In the genomic region with DNA sequence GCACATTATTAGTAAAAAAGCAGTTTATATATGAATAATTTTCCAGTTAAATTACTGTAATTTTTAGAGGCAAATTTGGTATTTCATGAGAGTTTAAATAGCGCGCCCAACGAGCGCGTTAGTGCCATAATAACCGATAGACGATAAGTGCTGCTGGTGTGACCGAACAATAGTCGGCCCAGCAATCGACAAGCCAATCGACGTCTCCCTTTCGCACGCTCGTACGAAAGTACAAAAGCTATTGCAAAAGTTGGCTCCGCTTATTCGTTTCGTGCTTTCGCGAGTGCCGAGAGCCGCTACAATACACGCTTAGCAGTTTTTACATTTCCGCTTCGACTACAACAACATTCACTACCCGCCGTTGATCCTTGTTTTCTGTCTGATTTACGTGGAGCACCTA, we compare ENCODE assay signal across 3 fruit fly cellular contexts.
TF ChIP-seq lines count a peak whose summit lies in the region.

Gene Trxr1 (plus strand): TSS at position 231 of the 400 bp plus-strand sequence.

TF ChIP-seq in whole organism, adult, 20 proteins besides CTCF, POLR2A, EP300 and RAD21 (continued from another document):
- TF ChIP-seq CG7101 (tag; optimal IDR thresholded peaks at IDR 0.05; lab: Kevin White, UChicago) (peak; percentile 24), CG5204 (GFP tag; optimal IDR thresholded peaks at IDR 0.05; lab: Kevin White, UChicago) (no peak), CG33017 (tag; optimal IDR thresholded peaks at IDR 0.05; lab: Kevin White, UChicago) (peak; percentile 20)

TF ChIP-seq in whole organism, embryonic, 481 proteins besides CTCF, POLR2A, EP300 and RAD21 (continued from another document and continues in another):
- no peak for TF ChIP-seq CG8281 (tag; optimal IDR thresholded peaks at IDR 0.05; lab: Kevin White, UChicago)
- no peak for TF ChIP-seq B-H1 (GFP tag; IDR thresholded peaks at IDR 0.05; lab: Robert Waterston, UW)
- TF ChIP-seq danr (GFP tag; IDR thresholded peaks at IDR 0.05; lab: Robert Waterston, UW), result no peak
- TF ChIP-seq CG10274 (GFP tag; optimal IDR thresholded peaks at IDR 0.05; lab: Kevin White, UChicago), result no peak
- peak; percentile 22 for TF ChIP-seq CG13894 (tag; optimal IDR thresholded peaks at IDR 0.05; lab: Kevin White, UChicago)
- TF ChIP-seq HLHmδ (GFP tag; optimal IDR thresholded peaks at IDR 0.05; lab: Kevin White, UChicago), result no peak
- TF ChIP-seq CG7839 (tag; optimal IDR thresholded peaks at IDR 0.05; lab: Kevin White, UChicago), result no peak
- no peak for TF ChIP-seq Tbp (GFP tag; optimal IDR thresholded peaks at IDR 0.05; lab: Kevin White, UChicago)
- TF ChIP-seq fd102C (GFP tag; optimal IDR thresholded peaks at IDR 0.05; lab: Kevin White, UChicago), result no peak
- TF ChIP-seq CG32532 (GFP tag; IDR thresholded peaks at IDR 0.05; lab: Robert Waterston, UW), result peak; percentile 19; the same call in 1 of the 2 replicates
- no peak for TF ChIP-seq CG18262 (tag; optimal IDR thresholded peaks at IDR 0.05; lab: Kevin White, UChicago)
- no peak for TF ChIP-seq run (tag; optimal IDR thresholded peaks at IDR 0.05; lab: Kevin White, UChicago)
- TF ChIP-seq stwl (tag; optimal IDR thresholded peaks at IDR 0.05; lab: Kevin White, UChicago), result peak; percentile 20
- TF ChIP-seq ATbp (GFP tag; optimal IDR thresholded peaks at IDR 0.05; lab: Kevin White, UChicago), result no peak
- no peak for TF ChIP-seq CG17612 (GFP tag; IDR thresholded peaks at IDR 0.05; lab: Robert Waterston, UW)
- no peak for TF ChIP-seq ranshi (GFP tag; IDR thresholded peaks at IDR 0.05; lab: Robert Waterston, UW)
- no peak for TF ChIP-seq CG33213 (GFP tag; optimal IDR thresholded peaks at IDR 0.05; lab: Kevin White, UChicago)
- TF ChIP-seq Elba2 (GFP tag; optimal IDR thresholded peaks at IDR 0.05; lab: Kevin White, UChicago), result no peak
- no peak for TF ChIP-seq Hr78 (GFP tag; optimal IDR thresholded peaks at IDR 0.05; lab: Kevin White, UChicago)
- peak; percentile 58 for TF ChIP-seq BEAF-32 (GFP tag; optimal IDR thresholded peaks at IDR 0.05; lab: Kevin White, UChicago)
- TF ChIP-seq pzg (GFP tag; optimal IDR thresholded peaks at IDR 0.05; lab: Kevin White, UChicago), result peak; percentile 80
- TF ChIP-seq Med (GFP tag; lab: Kevin White, UChicago), result peak; percentile 77
- TF ChIP-seq yki (optimal IDR thresholded peaks at IDR 0.05; lab: Kevin White, UChicago), result no peak
- TF ChIP-seq Dad (GFP tag; optimal IDR thresholded peaks at IDR 0.05; lab: Kevin White, UChicago), result no peak
- TF ChIP-seq Dll (GFP tag; IDR thresholded peaks at IDR 0.05; lab: Robert Waterston, UW; ENCODE audit: partially characterized antibody), result peak; percentile 57; the same call in 2 of the 4 replicates
- TF ChIP-seq otp (GFP tag; IDR thresholded peaks at IDR 0.05; lab: Robert Waterston, UW), result no peak
- TF ChIP-seq Neu2 (GFP tag; optimal IDR thresholded peaks at IDR 0.05; lab: Kevin White, UChicago; ENCODE audit: borderline replicate concordance), result no peak
- peak in 1 of 2 experiments; percentile 70 for TF ChIP-seq Pdp1 (GFP tag; optimal IDR thresholded peaks at IDR 0.05; lab: Kevin White, UChicago)
- TF ChIP-seq CG11247 (GFP tag; IDR thresholded peaks at IDR 0.05; lab: Robert Waterston, UW), result no peak
- no peak for TF ChIP-seq maf-S (GFP tag; optimal IDR thresholded peaks at IDR 0.05; lab: Kevin White, UChicago)
- TF ChIP-seq psq (GFP tag; optimal IDR thresholded peaks at IDR 0.05; lab: Kevin White, UChicago), result peak; percentile 79
- TF ChIP-seq bowl (GFP tag; IDR thresholded peaks at IDR 0.05; lab: Robert Waterston, UW), result no peak
- no peak for TF ChIP-seq schlank (tag; optimal IDR thresholded peaks at IDR 0.05; lab: Kevin White, UChicago)
- TF ChIP-seq CG8944 (GFP tag; optimal IDR thresholded peaks at IDR 0.05; lab: Kevin White, UChicago), result no peak
- no peak for TF ChIP-seq jing (GFP tag; optimal IDR thresholded peaks at IDR 0.05; lab: Kevin White, UChicago)
- no peak for TF ChIP-seq CG5180 (GFP tag; optimal IDR thresholded peaks at IDR 0.05; lab: Kevin White, UChicago)
- TF ChIP-seq CG15479 (GFP tag; optimal IDR thresholded peaks at IDR 0.05; lab: Kevin White, UChicago), result no peak
- peak; percentile 72 for TF ChIP-seq Opbp (GFP tag; IDR thresholded peaks at IDR 0.05; lab: Robert Waterston, UW; ENCODE audit: partially characterized antibody)
- no peak for TF ChIP-seq CG15011 (GFP tag; optimal IDR thresholded peaks at IDR 0.05; lab: Kevin White, UChicago)
- peak; percentile 77 for TF ChIP-seq HLH4C (GFP tag; IDR thresholded peaks at IDR 0.05; lab: Robert Waterston, UW; ENCODE audit: partially characterized antibody)
- TF ChIP-seq CG34224 (GFP tag; IDR thresholded peaks at IDR 0.05; lab: Robert Waterston, UW; ENCODE audit: partially characterized antibody), result peak; percentile 61; the same call in 2 of the 3 replicates
- TF ChIP-seq wor (GFP tag; IDR thresholded peaks at IDR 0.05; lab: Robert Waterston, UW), result no peak
- no peak for TF ChIP-seq CG7357 (GFP tag; IDR thresholded peaks at IDR 0.05; lab: Robert Waterston, UW)
- TF ChIP-seq Ada2b (GFP tag; IDR thresholded peaks at IDR 0.05; lab: Robert Waterston, UW), result no peak
- TF ChIP-seq CG17912 (GFP tag; optimal IDR thresholded peaks at IDR 0.05; lab: Kevin White, UChicago), result no peak
- TF ChIP-seq CG17568 (GFP tag; optimal IDR thresholded peaks at IDR 0.05; lab: Kevin White, UChicago), result no peak
- no peak for TF ChIP-seq CG7745 (tag; optimal IDR thresholded peaks at IDR 0.05; lab: Kevin White, UChicago)
- peak; percentile 67 for TF ChIP-seq HmgZ (tag; optimal IDR thresholded peaks at IDR 0.05; lab: Kevin White, UChicago)
- peak; percentile 40 for TF ChIP-seq Ets97D (GFP tag; optimal IDR thresholded peaks at IDR 0.05; lab: Kevin White, UChicago)
- TF ChIP-seq CG34422 (GFP tag; IDR thresholded peaks at IDR 0.05; lab: Robert Waterston, UW), result no peak
- TF ChIP-seq phol (tag; optimal IDR thresholded peaks at IDR 0.05; lab: Kevin White, UChicago), result no peak
- TF ChIP-seq CG9797 (GFP tag; optimal IDR thresholded peaks at IDR 0.05; lab: Kevin White, UChicago), result peak; percentile 64
- no peak for TF ChIP-seq CG12219 (GFP tag; optimal IDR thresholded peaks at IDR 0.05; lab: Kevin White, UChicago)
- peak; percentile 73; the same call in 1 of the 3 replicates for TF ChIP-seq mld (GFP tag; IDR thresholded peaks at IDR 0.05; lab: Robert Waterston, UW; ENCODE audit: partially characterized antibody)
- no peak for TF ChIP-seq Hr3 (GFP tag; optimal IDR thresholded peaks at IDR 0.05; lab: Kevin White, UChicago)
- no peak for TF ChIP-seq ken (GFP tag; IDR thresholded peaks at IDR 0.05; lab: Robert Waterston, UW)
- no peak for TF ChIP-seq CG15269 (tag; optimal IDR thresholded peaks at IDR 0.05; lab: Kevin White, UChicago)
- 0 out of 4 replicates have a peak, but pooled peaks have one; percentile 51 for TF ChIP-seq chinmo (GFP tag; IDR thresholded peaks at IDR 0.05; lab: Robert Waterston, UW; ENCODE audit: partially characterized antibody)
- TF ChIP-seq CG16813 (GFP tag; IDR thresholded peaks at IDR 0.05; lab: Robert Waterston, UW; ENCODE audit: partially characterized antibody), result peak; percentile 62
- peak; percentile 71 for TF ChIP-seq CG13287 (GFP tag; IDR thresholded peaks at IDR 0.05; lab: Robert Waterston, UW; ENCODE audit: partially characterized antibody)
- no peak for TF ChIP-seq CG17328 (GFP tag; IDR thresholded peaks at IDR 0.05; lab: Robert Waterston, UW)

TF ChIP-seq in whole organism, prepupa, 60 proteins besides CTCF, POLR2A, EP300 and RAD21 (continued from another document):
- no peak for TF ChIP-seq CG11294 (GFP tag; IDR thresholded peaks at IDR 0.05; lab: Robert Waterston, UW)
